Fruit fly (Drosophila melanogaster) whole organism, embryonic: Measurements from ENCODE around the gene CG4313.

ENCODE experiments used
- Adf1 ChIP-seq: fragments of 200-800 bp; sonication (Bioruptor generic); IDR thresholded peaks from 2 replicates; pipeline ENCODE4 v1.3.6; 2022; ENCODE audit warnings: missing biosample characterization, missing genetic modification characterization
- Aef1 ChIP-seq: fragments of 200-800 bp; sonication (Bioruptor generic); IDR thresholded peaks from 3 replicates; pipeline ENCODE4 v1.3.6; 2022; ENCODE audit warnings: missing biosample characterization, missing genetic modification characterization
- Bteb2 ChIP-seq: fragments of 200-800 bp; sonication (Bioruptor generic); optimal IDR thresholded peaks from 2 replicates; lab custom pipeline; 2016; ENCODE audit warnings: missing biosample characterization, missing genetic modification characterization
- CG10209 ChIP-seq: fragments of 200-800 bp; sonication (Bioruptor generic); optimal IDR thresholded peaks from 3 replicates; lab custom pipeline; 2017; ENCODE audit warnings: missing biosample characterization, mild to moderate bottlenecking, missing genetic modification characterization, missing genetic modification reagents
- CG10274 ChIP-seq: fragments of 200-800 bp; sonication (Bioruptor generic); optimal IDR thresholded peaks from 3 replicates; lab custom pipeline; 2017; ENCODE audit warnings: missing biosample characterization, mild to moderate bottlenecking, missing genetic modification characterization
- CG11696 ChIP-seq: fragments of 200-800 bp; sonication (Bioruptor generic); IDR thresholded peaks from 2 replicates; pipeline ENCODE4 v1.3.6; 2022; ENCODE audit warnings: missing biosample characterization, missing genetic modification characterization
- CG12155 ChIP-seq: fragments of 200-800 bp; sonication (Bioruptor generic); optimal IDR thresholded peaks from 3 replicates; lab custom pipeline; 2016; ENCODE audit warnings: missing biosample characterization, missing genetic modification characterization
- CG14667 ChIP-seq: fragments of 200-800 bp; sonication (Bioruptor generic); IDR thresholded peaks from 2 replicates; pipeline ENCODE4 v1.3.6; 2022; ENCODE audit warnings: missing biosample characterization, missing genetic modification characterization
- CG15269 ChIP-seq: fragments of 200-800 bp; sonication (Bioruptor generic); optimal IDR thresholded peaks from 2 replicates; lab custom pipeline; 2018; ENCODE audit warnings: missing biosample characterization, mild to moderate bottlenecking, missing genetic modification characterization, moderate library complexity
- CG15696 ChIP-seq: fragments of 200-800 bp; sonication (Bioruptor generic); optimal IDR thresholded peaks from 2 replicates; lab custom pipeline; 2019; ENCODE audit warnings: missing biosample characterization, mild to moderate bottlenecking, missing genetic modification characterization, moderate library complexity
- CG18619 ChIP-seq: fragments of 200-800 bp; sonication (Bioruptor generic); optimal IDR thresholded peaks from 3 replicates; lab custom pipeline; 2017; ENCODE audit warnings: missing biosample characterization, mild to moderate bottlenecking, missing genetic modification characterization
- CG18764 ChIP-seq: fragments of 200-800 bp; sonication (Bioruptor generic); optimal IDR thresholded peaks from 3 replicates; lab custom pipeline; 2016; ENCODE audit warnings: missing biosample characterization, missing genetic modification characterization
- CG2712 ChIP-seq: fragments of 200-800 bp; optimal IDR thresholded peaks from 3 replicates; lab custom pipeline; 2019; ENCODE audit warnings: missing biosample characterization, mild to moderate bottlenecking, missing genetic modification characterization, moderate library complexity
- CG3163 ChIP-seq: fragments of 200-800 bp; sonication (Bioruptor generic); optimal IDR thresholded peaks from 3 replicates; lab custom pipeline; 2016; ENCODE audit warnings: missing biosample characterization, missing genetic modification characterization
- CG32772 ChIP-seq: fragments of 200-800 bp; sonication (Bioruptor generic); IDR thresholded peaks from 2 replicates; pipeline ENCODE4 v1.3.6; 2022; ENCODE audit warnings: missing biosample characterization, missing genetic modification characterization
- CG42726 ChIP-seq: fragments of 200-800 bp; sonication (Bioruptor generic); IDR thresholded peaks from 2 replicates; pipeline ENCODE4 v1.3.6; 2022; ENCODE audit warnings: missing biosample characterization, missing genetic modification characterization; ENCODE audit not compliant: partially characterized antibody
- CG6254 ChIP-seq: fragments of 200-800 bp; sonication (Bioruptor generic); optimal IDR thresholded peaks from 3 replicates; lab custom pipeline; 2017; ENCODE audit warnings: mild to moderate bottlenecking, missing biosample characterization, missing genetic modification reagents, missing genetic modification characterization
- CG6791 ChIP-seq: fragments of 200-800 bp; sonication (Bioruptor generic); IDR thresholded peaks from 3 replicates; pipeline ENCODE4 v1.3.6; 2022; ENCODE audit warnings: missing biosample characterization, missing genetic modification characterization; ENCODE audit not compliant: partially characterized antibody
- CG7556 ChIP-seq: fragments of 200-800 bp; sonication (Bioruptor generic); optimal IDR thresholded peaks from 2 replicates; lab custom pipeline; 2017; ENCODE audit warnings: missing biosample characterization, mild to moderate bottlenecking, missing genetic modification characterization
- CG8281 ChIP-seq: fragments of 200-800 bp; sonication (Bioruptor generic); optimal IDR thresholded peaks from 2 replicates; lab custom pipeline; 2018; ENCODE audit warnings: missing biosample characterization, mild to moderate bottlenecking, missing genetic modification characterization, moderate library complexity
- CG8290 ChIP-seq, 3 experiments: fragments of 200-800 bp; sonication (Bioruptor generic); optimal IDR thresholded peaks; 2 replicates each; lab custom pipeline; 2016 to 2019; ENCODE audit warnings: missing biosample characterization in 3 of 3, missing genetic modification characterization in 3 of 3, mild to moderate bottlenecking in 2 of 3, moderate library complexity in 1 of 3
- CG9609 ChIP-seq: fragments of 200-800 bp; sonication (Bioruptor generic); optimal IDR thresholded peaks from 3 replicates; lab custom pipeline; 2016; ENCODE audit warnings: missing biosample characterization, missing genetic modification characterization
- CG9817 ChIP-seq: fragments of 200-800 bp; sonication (Bioruptor generic); optimal IDR thresholded peaks from 2 replicates; lab custom pipeline; 2018; ENCODE audit warnings: missing biosample characterization, mild to moderate bottlenecking, missing genetic modification characterization, moderate library complexity
- Dp ChIP-seq: fragments of 200-800 bp; sonication (Bioruptor generic); optimal IDR thresholded peaks from 2 replicates; lab custom pipeline; 2018; ENCODE audit warnings: missing biosample characterization, mild to moderate bottlenecking, missing genetic modification characterization, moderate library complexity
- Dref ChIP-seq: fragments of 200-800 bp; sonication (Bioruptor generic); IDR thresholded peaks from 2 replicates; pipeline ENCODE4 v1.3.6; 2022; ENCODE audit warnings: missing biosample characterization, missing genetic modification characterization
- Ets65A ChIP-seq: fragments of 200-800 bp; sonication (Bioruptor generic); peaks from one replicate; lab custom pipeline; 2016; ENCODE audit warnings: missing biosample characterization, missing genetic modification characterization
- HHEX ChIP-seq: fragments of 200-800 bp; sonication (Bioruptor generic); optimal IDR thresholded peaks from 3 replicates; lab custom pipeline; 2017; ENCODE audit warnings: missing biosample characterization, mild to moderate bottlenecking, missing genetic modification characterization, missing genetic modification reagents
- Kr ChIP-seq: fragments of 200-800 bp; sonication (Bioruptor generic); optimal IDR thresholded peaks from 2 replicates; lab custom pipeline; 2017; ENCODE audit warnings: missing biosample characterization, mild to moderate bottlenecking, missing genetic modification characterization
- Lim3 ChIP-seq: fragments of 200-800 bp; sonication (Bioruptor generic); IDR thresholded peaks from 2 replicates; pipeline ENCODE4 v1.3.6; 2022; ENCODE audit warnings: missing biosample characterization, missing genetic modification characterization
- MESR4 ChIP-seq: fragments of 200-800 bp; sonication (Bioruptor generic); optimal IDR thresholded peaks from 2 replicates; lab custom pipeline; 2018; ENCODE audit warnings: missing biosample characterization, mild to moderate bottlenecking, missing genetic modification characterization, moderate library complexity
- Meics ChIP-seq: fragments of 200-800 bp; sonication (Bioruptor generic); optimal IDR thresholded peaks from 2 replicates; lab custom pipeline; 2017; ENCODE audit warnings: missing biosample characterization, mild to moderate bottlenecking, missing genetic modification characterization
- Myb ChIP-seq: fragments of 200-800 bp; sonication (Bioruptor generic); optimal IDR thresholded peaks from 2 replicates; lab custom pipeline; 2016; ENCODE audit warnings: missing biosample characterization, missing genetic modification characterization
- NFAT ChIP-seq: fragments of 200-800 bp; sonication (Bioruptor generic); IDR thresholded peaks from 2 replicates; pipeline ENCODE4 v1.3.6; 2022; ENCODE audit warnings: missing biosample characterization, missing genetic modification characterization
- Nf-YA ChIP-seq: fragments of 200-800 bp; sonication (Bioruptor generic); IDR thresholded peaks from 2 replicates; pipeline ENCODE4 v1.3.6; 2022; ENCODE audit warnings: missing biosample characterization, missing genetic modification characterization
- Optix ChIP-seq: fragments of 200-800 bp; sonication (Bioruptor generic); IDR thresholded peaks from 3 replicates; pipeline ENCODE4 v1.3.6; 2022; ENCODE audit warnings: missing biosample characterization, missing genetic modification characterization
- Ptx1 ChIP-seq: fragments of 200-800 bp; sonication (Bioruptor generic); IDR thresholded peaks from 2 replicates; pipeline ENCODE4 v1.3.6; 2022; ENCODE audit warnings: missing biosample characterization, missing genetic modification characterization
- bigmax ChIP-seq: fragments of 200-800 bp; sonication (Bioruptor generic); optimal IDR thresholded peaks from 2 replicates; lab custom pipeline; 2018; ENCODE audit warnings: missing biosample characterization, mild to moderate bottlenecking, missing genetic modification characterization
- dimm ChIP-seq: fragments of 200-800 bp; sonication (Bioruptor generic); IDR thresholded peaks from 2 replicates; pipeline ENCODE4 v1.3.6; 2022; ENCODE audit warnings: missing biosample characterization, missing genetic modification characterization
- fru ChIP-seq: fragments of >200 bp; optimal IDR thresholded peaks from 2 replicates; lab custom pipeline; 2017
- lab ChIP-seq: fragments of 200-800 bp; sonication (Bioruptor generic); optimal IDR thresholded peaks from 3 replicates; lab custom pipeline; 2017; ENCODE audit warnings: missing biosample characterization, missing genetic modification characterization, mild to moderate bottlenecking, moderate library complexity, missing genetic modification reagents
- lilli ChIP-seq: fragments of 200-800 bp; sonication (Bioruptor generic); optimal IDR thresholded peaks from 3 replicates; lab custom pipeline; 2016; ENCODE audit warnings: missing biosample characterization, missing genetic modification characterization
- p53 ChIP-seq: fragments of 200-800 bp; sonication (Bioruptor generic); optimal IDR thresholded peaks from 2 replicates; lab custom pipeline; 2016; ENCODE audit warnings: missing biosample characterization, missing genetic modification characterization
- phol ChIP-seq: fragments of 200-800 bp; sonication (Bioruptor generic); optimal IDR thresholded peaks from 3 replicates; lab custom pipeline; 2018; ENCODE audit warnings: missing biosample characterization, mild to moderate bottlenecking, missing genetic modification characterization, moderate library complexity
- pnt ChIP-seq: fragments of 200-800 bp; sonication (Bioruptor generic); optimal IDR thresholded peaks from 3 replicates; lab custom pipeline; 2016; ENCODE audit warnings: missing biosample characterization, missing genetic modification characterization
- pzg ChIP-seq: fragments of 200-800 bp; sonication (Bioruptor generic); optimal IDR thresholded peaks from 3 replicates; lab custom pipeline; 2018; ENCODE audit warnings: missing biosample characterization, mild to moderate bottlenecking, missing genetic modification characterization, moderate library complexity
- sima ChIP-seq: fragments of 200-800 bp; sonication (Bioruptor generic); optimal IDR thresholded peaks from 2 replicates; lab custom pipeline; 2016; ENCODE audit warnings: missing biosample characterization, missing genetic modification characterization
- sob ChIP-seq: fragments of 200-800 bp; sonication (Bioruptor generic); IDR thresholded peaks from 2 replicates; pipeline ENCODE4 v1.3.6; 2022; ENCODE audit warnings: missing biosample characterization, missing genetic modification characterization
- sr ChIP-seq: fragments of 200-800 bp; sonication (Bioruptor generic); IDR thresholded peaks from 3 replicates; pipeline ENCODE4 v1.3.6; 2022; ENCODE audit warnings: missing biosample characterization, missing genetic modification characterization
- trh ChIP-seq: fragments of 200-800 bp; sonication (Bioruptor generic); optimal IDR thresholded peaks from 2 replicates; lab custom pipeline; 2016; ENCODE audit warnings: missing biosample characterization, missing genetic modification characterization
- usp ChIP-seq: fragments of >200 bp; optimal IDR thresholded peaks from 2 replicates; lab custom pipeline; 2017; ENCODE audit warnings: missing biosample characterization, missing genetic modification characterization
- vfl ChIP-seq: fragments of 200-800 bp; sonication (Bioruptor generic); optimal IDR thresholded peaks from 2 replicates; lab custom pipeline; 2016; ENCODE audit warnings: missing biosample characterization, missing genetic modification characterization
- wdn ChIP-seq: fragments of 200-800 bp; sonication (Bioruptor generic); IDR thresholded peaks from 2 replicates; pipeline ENCODE4 v1.3.6; 2022; ENCODE audit warnings: missing biosample characterization, missing genetic modification characterization

The CG4313 gene

dm6 chrX:2070708-2071063 lies 29.0 kb downstream of the CG4313 start (continued):
- TF ChIP-seq NFAT (GFP tag; lab: Robert Waterston, UW) (peak; percentile 68), CG11696 (GFP tag; lab: Robert Waterston, UW) (peak; percentile 41; the same call in 1 of the 2 replicates), CG8290 (GFP tag; optimal IDR thresholded peaks at IDR 0.05; lab: Kevin White, UChicago) (peak; percentile 45), CG8290 (tag; optimal IDR thresholded peaks at IDR 0.05; lab: Kevin White, UChicago) (peak in 1 of 2 experiments; percentile 75), Ptx1 (GFP tag; lab: Robert Waterston, UW) (peak; percentile 85), CG2712 (peak; percentile 48), sob (GFP tag; lab: Robert Waterston, UW) (peak; percentile 77), Aef1 (GFP tag; lab: Robert Waterston, UW) (peak; percentile 77), wdn (GFP tag; lab: Robert Waterston, UW) (peak; percentile 65), Myb (GFP tag; lab: Kevin White, UChicago) (peak; percentile 44), CG18619 (peak; percentile 42), Dp (GFP tag; lab: Kevin White, UChicago) (no peak), fru (no peak), CG8281 (tag; lab: Kevin White, UChicago) (peak; percentile 13), phol (peak; percentile 49), CG6254 (GFP tag; lab: Kevin White, UChicago) (no peak), HHEX (GFP tag; lab: Kevin White, UChicago) (peak; percentile 61), bigmax (GFP tag; lab: Kevin White, UChicago) (no peak), sima (no peak), Kr (GFP tag; lab: Kevin White, UChicago) (no peak), CG14667 (GFP tag; lab: Robert Waterston, UW) (peak; percentile 31; the same call in 1 of the 2 replicates), CG32772 (GFP tag; lab: Robert Waterston, UW) (peak; percentile 61), CG9817 (tag; lab: Kevin White, UChicago) (peak; percentile 64), CG3163 (peak; percentile 46), CG42726 (GFP tag; lab: Robert Waterston, UW) (no peak), CG18764 (GFP tag; lab: Kevin White, UChicago) (no peak), Lim3 (GFP tag; lab: Robert Waterston, UW) (no peak), pzg (GFP tag; lab: Kevin White, UChicago) (no peak), Optix (GFP tag; lab: Robert Waterston, UW) (peak; percentile 59; the same call in 2 of the 3 replicates), usp (GFP tag; lab: Kevin White, UChicago) (no peak), Adf1 (GFP tag; lab: Robert Waterston, UW) (no peak), vfl (no peak), CG10209 (GFP tag; lab: Kevin White, UChicago) (peak; percentile 43), Dref (GFP tag; lab: Robert Waterston, UW) (no peak), CG12155 (peak; percentile 60), p53 (no peak), Nf-YA (no peak), pnt (GFP tag; lab: Kevin White, UChicago) (peak; percentile 56), dimm (GFP tag; lab: Robert Waterston, UW) (0 out of 2 replicates have a peak, but pooled peaks have one; percentile 23), CG15696 (tag; lab: Kevin White, UChicago) (no peak), CG10274 (peak; percentile 16), CG15269 (tag; lab: Kevin White, UChicago) (peak; percentile 72), Meics (peak; percentile 77), sr (GFP tag; lab: Robert Waterston, UW) (0 out of 3 replicates have a peak, but pooled peaks have one; percentile 24), CG6791 (GFP tag; lab: Robert Waterston, UW) (no peak), trh (no peak), lilli (GFP tag; lab: Kevin White, UChicago) (peak; percentile 58), CG7556 (GFP tag; lab: Kevin White, UChicago) (peak; percentile 47), lab (peak; percentile 82), CG9609 (GFP tag; lab: Kevin White, UChicago) (peak; percentile 23), Ets65A (GFP tag; lab: Kevin White, UChicago) (peak; percentile 92), MESR4 (no peak), Bteb2 (no peak)
